Worm (Caenorhabditis elegans): ENCODE results near the gene phlp-2.

phlp-2 gene

ce11 chrIII:4195306-4196008, 13.8 kb upstream of the phlp-2 start (continued):
- TF ChIP-seq fkh-3 (tag; optimal IDR thresholded peaks at IDR 0.05): peak; percentile 80
- TF ChIP-seq F10E7.11 (tag; optimal IDR thresholded peaks at IDR 0.05): peak; percentile 63
- peak; percentile 67 to 89 for TF ChIP-seq let-607 (tag; optimal IDR thresholded peaks at IDR 0.05)
- no peak for TF ChIP-seq akir-1 (GFP tag; optimal IDR thresholded peaks at IDR 0.05)
- peak; percentile 73 for TF ChIP-seq K11D2.4 (GFP tag; IDR thresholded peaks at IDR 0.05)
- no peak for TF ChIP-seq xnd-1 (tag; optimal IDR thresholded peaks at IDR 0.05)
- peak; percentile 58; the same call in 1 of the 2 replicates for TF ChIP-seq C06A6.2 (GFP tag; conservative IDR thresholded peaks at IDR 0.05)
- TF ChIP-seq lin-35 (GFP tag; optimal IDR thresholded peaks at IDR 0.05): peak in 1 of 3 experiments; percentile 62
- TF ChIP-seq ceh-91 (GFP tag; IDR thresholded peaks at IDR 0.05): no peak
- TF ChIP-seq hmg-1.2 (GFP tag; IDR thresholded peaks at IDR 0.05): peak; percentile 36; the same call in 1 of the 2 replicates
- TF ChIP-seq ceh-40 (GFP tag; IDR thresholded peaks at IDR 0.05): peak; percentile 64; the same call in 1 of the 2 replicates
- no peak for TF ChIP-seq egl-18 (GFP tag; IDR thresholded peaks at IDR 0.05)
- TF ChIP-seq snpc-1.3 (tag; optimal IDR thresholded peaks at IDR 0.05; ENCODE audit: insufficient read depth): peak; percentile 41
- TF ChIP-seq Y79H2A.3 (GFP tag; conservative IDR thresholded peaks at IDR 0.05): no peak
- peak; percentile 79 for TF ChIP-seq chd-7 (tag; optimal IDR thresholded peaks at IDR 0.05)
- peak; percentile 94 for TF ChIP-seq Y53G8AR.9 (GFP tag; conservative IDR thresholded peaks at IDR 0.05)
- peak; percentile 91 for TF ChIP-seq nfyb-1 (GFP tag; IDR thresholded peaks at IDR 0.05)
- no peak for TF ChIP-seq zfh-2 (GFP tag; conservative IDR thresholded peaks at IDR 0.05)
- TF ChIP-seq ets-4 (GFP tag; optimal IDR thresholded peaks at IDR 0.05): peak; percentile 11
- TF ChIP-seq F39B2.1 (GFP tag; IDR thresholded peaks at IDR 0.05): no peak
- peak; percentile 56; the same call in 1 of the 2 replicates for TF ChIP-seq madf-3 (GFP tag; IDR thresholded peaks at IDR 0.05)
- peak; percentile 93 for TF ChIP-seq nhr-120 (GFP tag; IDR thresholded peaks at IDR 0.05)
- no peak for TF ChIP-seq egrh-3 (GFP tag; IDR thresholded peaks at IDR 0.05)
- no peak for TF ChIP-seq ztf-3 (GFP tag; optimal IDR thresholded peaks at IDR 0.05)
- peak; percentile 54 for TF ChIP-seq lin-54 (GFP tag; optimal IDR thresholded peaks at IDR 0.05)
- TF ChIP-seq rcor-1 (GFP tag; IDR thresholded peaks at IDR 0.05): no peak
- TF ChIP-seq rpc-1 (optimal IDR thresholded peaks at IDR 0.05): no peak
- TF ChIP-seq rpc-1 (tag; optimal IDR thresholded peaks at IDR 0.05): no peak
- 0 out of 2 replicates have a peak, but pooled peaks have one; percentile 49 for TF ChIP-seq let-526 (GFP tag; IDR thresholded peaks at IDR 0.05)
- peak; percentile 81 for TF ChIP-seq hmg-20 (GFP tag; IDR thresholded peaks at IDR 0.05)
- TF ChIP-seq die-1 (tag; optimal IDR thresholded peaks at IDR 0.05): no peak
- TF ChIP-seq mel-28 (tag; optimal IDR thresholded peaks at IDR 0.05; ENCODE audit: borderline replicate concordance): peak; percentile 54
- no peak for TF ChIP-seq F23B12.7 (tag; optimal IDR thresholded peaks at IDR 0.05; ENCODE audit: insufficient read depth)
- no peak for TF ChIP-seq unc-62 (GFP tag; optimal IDR thresholded peaks at IDR 0.05)
- TF ChIP-seq ama-1 (optimal IDR thresholded peaks at IDR 0.05): peak; percentile 96
- peak in 1 of 2 experiments; percentile 68 for TF ChIP-seq ama-1 (GFP tag; optimal IDR thresholded peaks at IDR 0.05)
- no peak for TF ChIP-seq ceh-58 (GFP tag; IDR thresholded peaks at IDR 0.05)
- TF ChIP-seq dpl-1 (GFP tag; optimal IDR thresholded peaks at IDR 0.05): no peak
- no peak for TF ChIP-seq snpc-4 (GFP tag; optimal IDR thresholded peaks at IDR 0.05)
- peak in 2 of 4 experiments; percentile 42 to 47 for TF ChIP-seq snpc-4 (tag; optimal IDR thresholded peaks at IDR 0.05)
- TF ChIP-seq F55B11.4 (tag; optimal IDR thresholded peaks at IDR 0.05; ENCODE audit: borderline replicate concordance, insufficient read depth): no peak
- no peak for TF ChIP-seq F57A8.1 (GFP tag; optimal IDR thresholded peaks at IDR 0.05)
- peak; percentile 46 for TF ChIP-seq F52B5.7 (tag; optimal IDR thresholded peaks at IDR 0.05)
- no peak for TF ChIP-seq mes-4 (tag; optimal IDR thresholded peaks at IDR 0.05)
- TF ChIP-seq ceh-79 (tag; optimal IDR thresholded peaks at IDR 0.05): peak; percentile 33
- TF ChIP-seq nfya-1 (tag; optimal IDR thresholded peaks at IDR 0.05; ENCODE audit: borderline replicate concordance, insufficient read depth): no peak
- peak; percentile 84 for TF ChIP-seq atf-7 (tag; optimal IDR thresholded peaks at IDR 0.05)
- TF ChIP-seq ceh-27 (GFP tag; optimal IDR thresholded peaks at IDR 0.05): peak; percentile 42
